Fruit fly (Drosophila melanogaster) whole organism, larva: ENCODE results near the gene Phb1.

Experiments
- noc ChIP-seq: fragments of 200-800 bp; sonication (Bioruptor generic); optimal IDR thresholded peaks from 3 replicates; lab custom pipeline; 2019; ENCODE audit warnings: missing biosample characterization, mild to moderate bottlenecking, missing genetic modification characterization, moderate library complexity

The Phb1 gene

dm6 chr2L:19135955-19136677 is 12.4 kb upstream of the Phb1 start:
- TF ChIP-seq noc = no peak

DNA sequence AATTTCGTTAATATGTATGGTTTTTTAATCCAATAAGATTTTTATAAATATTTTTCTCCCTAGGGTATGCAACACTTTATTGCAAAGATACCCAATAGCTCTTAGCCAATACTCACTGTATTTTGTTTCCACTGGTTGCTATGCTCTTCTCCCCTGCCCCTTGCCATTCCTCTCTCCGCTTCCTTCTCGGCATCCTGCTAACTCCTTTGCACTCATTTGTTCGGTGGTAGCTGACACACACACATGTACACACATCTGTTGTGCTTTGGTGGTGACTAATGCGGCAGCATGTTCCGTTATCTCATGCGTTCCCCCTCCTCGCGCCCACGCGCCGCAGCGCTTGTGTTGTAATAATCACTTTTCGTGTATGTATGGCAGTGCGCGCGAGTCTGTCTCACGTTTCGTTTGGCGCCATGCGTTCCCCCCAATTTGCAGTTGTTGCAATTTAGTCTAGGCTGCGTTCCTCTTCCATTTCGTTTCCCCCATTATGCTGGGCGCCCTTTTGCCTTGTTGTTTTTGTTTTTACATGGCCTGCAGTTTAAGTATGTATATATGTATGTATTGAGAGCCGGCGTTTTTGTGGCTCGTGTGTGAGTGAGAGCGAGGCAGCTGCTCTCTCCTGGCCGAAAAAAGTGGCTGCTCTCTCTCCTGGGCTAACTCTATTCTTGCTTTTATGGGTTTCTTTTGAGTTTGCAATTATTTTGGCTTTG is 11.3 kb upstream of the Phb1 start, which contains the start of gene Polr1D:
Polr1D (minus strand) TSS at position 420 of the 710 bp plus-strand sequence.
- TF ChIP-seq noc = peak; percentile 17

DNA sequence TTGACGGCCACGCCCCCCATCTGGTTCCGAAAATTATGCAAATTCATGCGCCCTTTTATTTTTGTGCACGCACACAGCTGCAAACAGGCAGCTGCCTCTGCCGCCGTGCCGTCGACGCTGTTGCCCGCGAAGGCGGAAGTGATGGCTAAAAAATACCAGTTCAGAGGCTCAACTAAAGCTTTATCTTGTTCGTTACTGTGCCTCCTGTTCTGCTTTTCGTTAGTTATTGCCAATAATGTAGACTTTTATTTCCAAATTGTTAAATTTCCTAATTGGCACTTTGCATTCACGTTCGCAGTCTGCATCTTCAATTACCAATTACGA is 10.7 kb upstream of the Phb1 start:
- no peak for TF ChIP-seq noc

dm6 chr2L:19133465-19134365 is 10.0 kb upstream of the Phb1 start, which contains the start of gene brat:
TSS of gene brat (plus strand) at chr2L:19133816.
- peak; percentile 19 for TF ChIP-seq noc

DNA sequence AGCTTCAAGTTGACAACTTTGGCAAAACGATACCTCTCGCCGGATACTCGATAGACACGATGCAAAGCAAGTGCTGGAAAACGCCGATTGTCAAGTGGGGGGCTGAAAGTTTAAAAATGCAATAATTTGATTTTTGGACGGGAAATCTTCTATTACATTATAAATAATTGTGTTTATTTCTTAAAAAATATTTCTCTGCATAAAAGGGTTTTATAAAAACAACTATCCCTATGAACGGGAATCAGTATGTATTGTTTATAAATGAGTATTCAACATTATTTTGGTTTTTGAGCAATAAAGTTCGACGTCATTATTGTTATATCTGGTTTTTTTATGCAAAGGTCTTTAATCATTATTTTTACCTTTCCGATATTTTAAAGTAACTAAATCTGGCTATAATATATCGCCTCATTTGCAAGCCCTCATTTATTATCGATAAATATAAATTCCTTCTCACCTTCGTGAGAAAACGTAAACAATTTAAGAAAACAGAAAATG is 8.3 kb upstream of the Phb1 start, which contains the start of the genes AsnRS and DCTN6-p27:
AsnRS (minus strand) TSS at position 50 of the 498 bp plus-strand sequence.
DCTN6-p27 (plus strand) TSS at position 419 of the 498 bp plus-strand sequence.
- peak; percentile 76 for TF ChIP-seq noc

DNA sequence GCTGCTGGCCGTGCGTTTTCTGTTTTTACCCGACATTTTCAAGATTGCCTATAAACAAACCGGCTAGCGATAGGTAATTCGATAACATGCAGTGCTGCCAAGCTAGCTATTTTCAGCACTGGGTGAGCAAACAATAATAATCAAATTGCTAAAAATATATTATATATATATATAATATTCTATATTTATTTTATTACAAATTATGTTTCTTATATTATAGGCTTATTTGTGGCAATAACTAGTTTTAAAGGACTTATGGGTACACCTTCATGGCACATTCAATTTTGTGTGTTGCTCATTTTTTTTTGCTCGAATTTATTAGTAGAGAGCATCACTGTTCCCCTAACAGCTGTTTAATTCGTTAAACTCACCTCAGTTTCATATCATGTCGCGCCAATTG is 3.2 kb upstream of the Phb1 start:
- TF ChIP-seq noc = peak; percentile 74

- no peak for TF ChIP-seq noc
Observed at dm6 chr2L:19120984-19121383, 2.7 kb downstream of the Phb1 start.

DNA sequence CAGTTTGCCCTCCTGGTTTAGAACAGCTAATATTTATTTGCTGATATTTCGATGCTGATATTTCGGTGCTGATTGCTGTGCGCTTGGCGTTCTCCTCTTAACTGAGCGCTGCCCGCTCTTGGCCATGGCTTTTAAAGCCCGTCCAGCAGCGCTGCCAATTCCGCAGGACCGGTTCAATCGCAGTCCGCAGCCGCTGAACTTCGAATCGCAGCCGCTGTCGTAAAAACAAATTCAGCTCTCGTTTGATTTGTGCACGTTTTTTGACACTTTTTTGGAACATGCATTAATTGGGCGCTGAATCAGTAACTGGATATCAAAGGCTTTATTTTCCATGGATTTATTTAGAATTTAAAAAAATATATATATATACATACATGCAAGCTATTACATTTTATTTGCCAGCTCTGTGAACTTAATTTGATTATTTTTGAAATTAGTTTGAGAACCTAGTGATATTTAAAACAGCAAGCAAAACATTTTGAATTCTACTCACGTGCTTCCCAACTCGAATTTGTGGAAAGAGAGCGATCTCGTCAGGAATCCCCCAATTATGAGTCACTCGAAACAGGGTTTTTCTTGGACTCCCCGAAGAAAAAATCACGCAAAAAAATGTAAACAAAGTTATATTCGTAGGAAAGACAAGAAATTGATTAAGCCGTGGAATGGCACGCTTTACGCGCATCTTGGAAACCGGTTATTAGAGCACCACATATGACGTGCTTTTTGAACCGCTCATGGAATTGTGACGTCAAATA is 3.3 kb downstream of the Phb1 start, which contains the start of gene Ddc:
Ddc (minus strand) TSS at position 111 of the 755 bp plus-strand sequence.
- TF ChIP-seq noc = no peak

- no peak for TF ChIP-seq noc
Observed at dm6 chr2L:19114183-19114776, 9.4 kb downstream of the Phb1 start, which contains the start of gene CG10561. TSS of gene CG10561 (plus strand) at chr2L:19114401.

DNA sequence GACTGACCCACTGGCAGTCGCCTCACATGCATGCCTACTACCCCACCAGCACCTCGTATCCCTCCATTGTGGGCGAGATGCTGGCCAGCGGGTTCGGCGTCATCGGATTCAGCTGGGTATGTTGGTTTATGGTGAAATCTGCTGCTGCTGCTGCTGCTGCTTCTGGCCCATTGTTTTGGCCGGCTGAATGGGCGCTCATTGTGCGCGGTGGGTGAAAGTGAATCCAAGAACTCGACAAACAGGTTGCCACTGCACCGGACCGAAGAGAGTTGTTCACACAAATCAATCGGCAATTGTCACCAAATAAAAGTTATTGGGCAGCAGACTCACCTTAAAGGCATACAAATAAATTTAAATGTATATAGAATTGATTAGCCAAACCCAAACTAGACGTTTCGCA is 11.5 kb downstream of the Phb1 start:
- TF ChIP-seq noc = no peak

DNA sequence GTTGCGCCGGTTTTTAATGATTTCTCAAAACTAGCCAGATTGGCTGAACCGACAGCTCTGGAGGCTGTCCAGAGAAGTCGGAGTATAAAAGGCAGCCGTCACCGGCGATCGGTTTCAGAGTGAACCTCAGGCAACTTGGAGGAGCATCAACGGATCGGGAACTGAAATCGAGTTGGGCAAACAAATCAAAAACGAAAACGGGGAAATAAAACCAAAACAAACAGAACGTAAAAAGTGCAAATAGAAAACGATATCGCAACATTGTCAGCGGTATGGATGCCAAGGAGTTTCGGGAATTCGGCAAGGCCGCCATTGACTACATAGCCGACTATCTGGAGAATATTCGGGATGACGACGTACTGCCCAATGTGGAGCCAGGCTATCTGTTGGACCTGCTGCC is 11.9 kb downstream of the Phb1 start:
- no peak for TF ChIP-seq noc

DNA sequence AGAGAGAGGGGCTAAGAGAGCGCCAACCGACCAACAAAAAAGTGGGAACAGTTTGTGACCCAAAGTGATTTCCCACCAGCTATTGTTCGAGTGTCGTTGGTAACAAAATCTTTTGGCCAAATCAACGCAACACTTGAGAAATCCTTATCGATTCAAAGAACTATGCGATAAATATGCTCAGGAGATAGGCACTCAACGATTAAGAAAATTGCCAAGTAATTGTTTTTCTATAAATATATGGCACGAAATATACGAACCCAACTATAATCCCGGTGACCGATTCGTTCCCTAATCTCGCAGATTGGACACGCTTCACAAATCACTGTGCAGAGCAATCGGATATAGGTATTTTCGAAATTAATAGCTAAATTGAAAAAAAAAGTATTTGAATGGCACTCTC is 12.5 kb downstream of the Phb1 start:
- TF ChIP-seq noc = peak; percentile 59

DNA sequence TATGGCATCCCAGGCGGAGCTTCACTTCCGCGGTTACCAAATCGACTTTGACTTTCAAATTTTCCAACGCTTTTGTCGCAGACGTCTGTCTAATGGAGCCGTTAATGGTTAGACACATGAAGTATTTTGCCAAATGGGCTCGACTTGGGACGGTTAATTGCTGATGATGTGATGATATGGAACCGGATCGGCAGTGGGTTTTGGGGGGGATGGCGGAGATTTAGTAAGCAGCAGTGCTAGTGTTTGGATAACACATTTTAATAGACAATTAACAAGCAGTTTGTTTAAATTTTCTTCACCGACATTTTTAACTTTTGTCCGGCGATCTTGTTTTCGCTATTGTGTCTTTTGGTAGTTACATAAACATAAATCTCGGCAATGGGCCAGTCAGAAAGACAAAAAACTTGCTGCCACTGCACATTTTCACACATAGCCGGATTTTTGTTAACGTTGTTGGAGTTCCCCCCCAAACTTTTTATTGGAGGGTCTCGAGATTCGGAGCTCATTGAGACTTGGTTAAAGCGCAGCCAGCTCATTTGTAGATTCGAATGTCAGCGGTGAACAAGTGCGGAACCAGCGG is 14.0 kb downstream of the Phb1 start, which contains the start of gene amd:
amd (plus strand) TSS at position 530 of the 580 bp plus-strand sequence.
- no peak for TF ChIP-seq noc

- no peak for TF ChIP-seq noc
Observed at dm6 chr2L:19108377-19108876, 15.2 kb downstream of the Phb1 start, which contains the start of gene Lim3. TSS of gene Lim3 (minus strand) at chr2L:19108427.

dm6 chr2L:19106235-19106634 is 17.4 kb downstream of the Phb1 start:
- no peak for TF ChIP-seq noc
